Fruit fly (Drosophila melanogaster) whole organism, embryonic: Measurements from ENCODE around the gene Ns1.

Experiments used
- ATbp ChIP-seq: fragments of 200-800 bp; sonication (Bioruptor generic); optimal IDR thresholded peaks from 2 replicates; lab custom pipeline; 2017; ENCODE audit warnings: missing biosample characterization, mild to moderate bottlenecking, missing genetic modification characterization, missing genetic modification reagents
- Atf-2 ChIP-seq: fragments of 200-800 bp; sonication (Bioruptor generic); optimal IDR thresholded peaks from 2 replicates; lab custom pipeline; 2016; ENCODE audit warnings: missing biosample characterization, missing genetic modification characterization
- CG10274 ChIP-seq: fragments of 200-800 bp; sonication (Bioruptor generic); optimal IDR thresholded peaks from 3 replicates; lab custom pipeline; 2017; ENCODE audit warnings: missing biosample characterization, mild to moderate bottlenecking, missing genetic modification characterization
- CG10543 ChIP-seq: fragments of 200-800 bp; sonication (Bioruptor generic); optimal IDR thresholded peaks from 3 replicates; lab custom pipeline; 2017; ENCODE audit warnings: missing biosample characterization, mild to moderate bottlenecking, missing genetic modification characterization, moderate library complexity
- CG1233 ChIP-seq: fragments of 200-800 bp; sonication (Bioruptor generic); optimal IDR thresholded peaks from 4 replicates; lab custom pipeline; 2018; ENCODE audit warnings: missing biosample characterization, mild to moderate bottlenecking, missing genetic modification characterization
- CG15601 ChIP-seq: fragments of 200-800 bp; sonication (Bioruptor generic); optimal IDR thresholded peaks from 3 replicates; lab custom pipeline; 2019; ENCODE audit warnings: missing biosample characterization, mild to moderate bottlenecking, missing genetic modification characterization, moderate library complexity
- CG1603 ChIP-seq: fragments of 200-800 bp; sonication (Bioruptor generic); optimal IDR thresholded peaks from 2 replicates; lab custom pipeline; 2019; ENCODE audit warnings: missing biosample characterization, mild to moderate bottlenecking, missing genetic modification characterization, moderate library complexity
- CG17328 ChIP-seq: fragments of 200-800 bp; sonication (Bioruptor generic); IDR thresholded peaks from 2 replicates; pipeline ENCODE4 v1.3.6; 2022; ENCODE audit warnings: missing biosample characterization, missing genetic modification characterization
- CG2202 ChIP-seq: fragments of 200-800 bp; sonication (Bioruptor generic); optimal IDR thresholded peaks from 2 replicates; lab custom pipeline; 2018; ENCODE audit warnings: missing biosample characterization, mild to moderate bottlenecking, missing genetic modification characterization
- CG2889 ChIP-seq: fragments of 200-800 bp; sonication (Bioruptor generic); IDR thresholded peaks from 3 replicates; pipeline ENCODE4 v1.3.6; 2022; ENCODE audit warnings: missing biosample characterization, missing genetic modification characterization
- CG3065 ChIP-seq: fragments of 200-800 bp; sonication (Bioruptor generic); optimal IDR thresholded peaks from 2 replicates; lab custom pipeline; 2016; ENCODE audit warnings: missing biosample characterization, missing genetic modification characterization
- CG31365 ChIP-seq: fragments of 200-800 bp; sonication (Bioruptor generic); optimal IDR thresholded peaks from 2 replicates; lab custom pipeline; 2018; ENCODE audit warnings: missing biosample characterization, mild to moderate bottlenecking, missing genetic modification characterization
- CG32772 ChIP-seq: fragments of 200-800 bp; sonication (Bioruptor generic); IDR thresholded peaks from 2 replicates; pipeline ENCODE4 v1.3.6; 2022; ENCODE audit warnings: missing biosample characterization, missing genetic modification characterization
- CG34376 ChIP-seq: fragments of 200-800 bp; sonication (Bioruptor generic); optimal IDR thresholded peaks from 2 replicates; lab custom pipeline; 2018; ENCODE audit warnings: missing biosample characterization, mild to moderate bottlenecking, missing genetic modification characterization
- CG34422 ChIP-seq: fragments of 200-800 bp; sonication (Bioruptor generic); IDR thresholded peaks from 3 replicates; pipeline ENCODE4 v1.3.6; 2022; ENCODE audit warnings: missing biosample characterization, missing genetic modification characterization
- CG3995 ChIP-seq: fragments of 200-800 bp; sonication (Bioruptor generic); optimal IDR thresholded peaks from 3 replicates; lab custom pipeline; 2016; ENCODE audit warnings: missing biosample characterization, missing genetic modification characterization
- CG42726 ChIP-seq: fragments of 200-800 bp; sonication (Bioruptor generic); IDR thresholded peaks from 2 replicates; pipeline ENCODE4 v1.3.6; 2022; ENCODE audit warnings: missing biosample characterization, missing genetic modification characterization; ENCODE audit not compliant: partially characterized antibody
- CG6254 ChIP-seq: fragments of 200-800 bp; sonication (Bioruptor generic); optimal IDR thresholded peaks from 3 replicates; lab custom pipeline; 2017; ENCODE audit warnings: mild to moderate bottlenecking, missing biosample characterization, missing genetic modification reagents, missing genetic modification characterization
- CG8359 ChIP-seq: fragments of 200-800 bp; sonication (Bioruptor generic); optimal IDR thresholded peaks from 2 replicates; lab custom pipeline; 2017; ENCODE audit warnings: missing biosample characterization, mild to moderate bottlenecking, missing genetic modification characterization, borderline replicate concordance
- Camta ChIP-seq: fragments of 200-800 bp; sonication (Bioruptor generic); optimal IDR thresholded peaks from 2 replicates; lab custom pipeline; 2016; ENCODE audit warnings: missing biosample characterization, missing genetic modification characterization
- CkIIα-i1 ChIP-seq: fragments of 200-800 bp; sonication (Bioruptor generic); IDR thresholded peaks from 2 replicates; pipeline ENCODE4 v1.3.6; 2022; ENCODE audit warnings: missing biosample characterization, missing genetic modification characterization
- D ChIP-seq, 2 experiments: fragments of 200-800 bp in 1 of 2; fragments of >200 bp in 1 of 2; sonication (Bioruptor generic) in 1 of 2; optimal IDR thresholded peaks; 2 replicates in 1 of 2; 3 replicates in 1 of 2; lab custom pipeline; 2017; ENCODE audit warnings: mild to moderate bottlenecking in 1 of 2, missing biosample characterization in 1 of 2, missing genetic modification characterization in 1 of 2, missing genetic modification reagents in 1 of 2
- E2f1 ChIP-seq: fragments of 200-800 bp; sonication (Bioruptor generic); IDR thresholded peaks from 2 replicates; pipeline ENCODE4 v1.3.6; 2022; ENCODE audit warnings: missing biosample characterization, missing genetic modification characterization
- ERR ChIP-seq: fragments of 200-800 bp; sonication (Bioruptor generic); optimal IDR thresholded peaks from 2 replicates; lab custom pipeline; 2016; ENCODE audit warnings: missing biosample characterization, missing genetic modification characterization
- Fer1 ChIP-seq: fragments of 200-800 bp; sonication (Bioruptor generic); optimal IDR thresholded peaks from 2 replicates; lab custom pipeline; 2017; ENCODE audit warnings: missing biosample characterization, mild to moderate bottlenecking, missing genetic modification characterization
- MTF-1 ChIP-seq: fragments of 200-800 bp; sonication (Bioruptor generic); optimal IDR thresholded peaks from 2 replicates; lab custom pipeline; 2018; ENCODE audit warnings: missing biosample characterization, mild to moderate bottlenecking, missing genetic modification characterization, borderline replicate concordance
- Max ChIP-seq: fragments of 200-800 bp; sonication (Bioruptor generic); optimal IDR thresholded peaks from 2 replicates; lab custom pipeline; 2016; ENCODE audit warnings: missing biosample characterization, mild to moderate bottlenecking, missing genetic modification characterization
- Med ChIP-seq: fragments of 200-800 bp; sonication (Bioruptor generic); peaks from one replicate; lab custom pipeline; 2016; ENCODE audit warnings: missing biosample characterization, missing genetic modification characterization, mild to moderate bottlenecking, inconsistent platforms, moderate library complexity
- NfI ChIP-seq: fragments of 200-800 bp; sonication (Bioruptor generic); optimal IDR thresholded peaks from 3 replicates; lab custom pipeline; 2018; ENCODE audit warnings: missing biosample characterization, mild to moderate bottlenecking, missing genetic modification characterization, moderate library complexity
- Stat92E ChIP-seq, 3 experiments: fragments of >200 bp in 2 of 3; fragments of 200-800 bp in 1 of 3; sonication (Bioruptor generic) in 1 of 3; optimal IDR thresholded peaks; 2 replicates each; lab custom pipeline; 2017 to 2019; ENCODE audit warnings: missing biosample characterization in 3 of 3, missing genetic modification characterization in 3 of 3, mild to moderate bottlenecking in 1 of 3, moderate library complexity in 1 of 3
- Vsx1 ChIP-seq: fragments of 200-800 bp; sonication (Bioruptor generic); optimal IDR thresholded peaks from 2 replicates; lab custom pipeline; 2017; ENCODE audit warnings: missing biosample characterization, mild to moderate bottlenecking, missing genetic modification characterization, missing genetic modification reagents
- YL-1 ChIP-seq: fragments of 200-800 bp; sonication (Bioruptor generic); optimal IDR thresholded peaks from 3 replicates; lab custom pipeline; 2017; ENCODE audit warnings: missing biosample characterization, mild to moderate bottlenecking, missing genetic modification characterization
- ase ChIP-seq: fragments of 200-800 bp; sonication (Bioruptor generic); IDR thresholded peaks from 3 replicates; pipeline ENCODE4 v1.3.6; 2022; ENCODE audit warnings: missing biosample characterization, missing genetic modification characterization
- ci ChIP-seq: fragments of 200-800 bp; sonication (Bioruptor generic); IDR thresholded peaks from 3 replicates; pipeline ENCODE4 v1.3.6; 2022; ENCODE audit warnings: missing biosample characterization, missing genetic modification characterization
- dan ChIP-seq: fragments of 200-800 bp; sonication (Bioruptor generic); IDR thresholded peaks from 2 replicates; pipeline ENCODE4 v1.3.6; 2022; ENCODE audit warnings: missing biosample characterization, missing genetic modification characterization
- dm ChIP-seq: fragments of 200-800 bp; sonication (Bioruptor generic); optimal IDR thresholded peaks from 3 replicates; lab custom pipeline; 2016; ENCODE audit warnings: missing biosample characterization, missing genetic modification characterization
- emc ChIP-seq: fragments of 200-800 bp; sonication (Bioruptor generic); optimal IDR thresholded peaks from 2 replicates; lab custom pipeline; 2016; ENCODE audit warnings: missing biosample characterization, missing genetic modification characterization
- gcm2 ChIP-seq: fragments of 200-800 bp; sonication (Bioruptor generic); optimal IDR thresholded peaks from 2 replicates; lab custom pipeline; 2016; ENCODE audit warnings: missing biosample characterization, missing genetic modification characterization
- klu ChIP-seq: fragments of 200-800 bp; sonication (Bioruptor generic); IDR thresholded peaks from 2 replicates; pipeline ENCODE4 v1.3.6; 2022; ENCODE audit warnings: missing biosample characterization, missing genetic modification characterization
- pum ChIP-seq: fragments of 200-800 bp; sonication (Bioruptor generic); optimal IDR thresholded peaks from 2 replicates; lab custom pipeline; 2016; ENCODE audit warnings: missing biosample characterization, missing genetic modification characterization
- rib ChIP-seq: fragments of 200-800 bp; sonication (Bioruptor generic); IDR thresholded peaks from 2 replicates; pipeline ENCODE4 v1.3.6; 2022; ENCODE audit warnings: missing biosample characterization, missing genetic modification characterization
- ro ChIP-seq: fragments of 200-800 bp; sonication (Bioruptor generic); IDR thresholded peaks from 2 replicates; pipeline ENCODE4 v1.3.6; 2022; ENCODE audit warnings: missing biosample characterization, missing genetic modification characterization
- schlank ChIP-seq: fragments of 200-800 bp; sonication (Bioruptor generic); optimal IDR thresholded peaks from 2 replicates; lab custom pipeline; 2018; ENCODE audit warnings: missing biosample characterization, mild to moderate bottlenecking, missing genetic modification characterization
- sd ChIP-seq: fragments of 200-800 bp; sonication (Bioruptor generic); optimal IDR thresholded peaks from 3 replicates; lab custom pipeline; 2018; ENCODE audit warnings: missing biosample characterization, mild to moderate bottlenecking, missing genetic modification characterization, moderate library complexity
- sug ChIP-seq: fragments of 200-800 bp; optimal IDR thresholded peaks from 2 replicates; lab custom pipeline; 2019; ENCODE audit warnings: missing biosample characterization, mild to moderate bottlenecking, missing genetic modification characterization, moderate library complexity
- trh ChIP-seq: fragments of 200-800 bp; sonication (Bioruptor generic); optimal IDR thresholded peaks from 2 replicates; lab custom pipeline; 2016; ENCODE audit warnings: missing biosample characterization, missing genetic modification characterization
- wek ChIP-seq: fragments of 200-800 bp; sonication (Bioruptor generic); optimal IDR thresholded peaks from 3 replicates; lab custom pipeline; 2018; ENCODE audit warnings: missing biosample characterization, mild to moderate bottlenecking, missing genetic modification characterization, moderate library complexity
- zfh1 ChIP-seq: fragments of 200-800 bp; sonication (Bioruptor generic); IDR thresholded peaks from 3 replicates; pipeline ENCODE4 v1.3.6; 2022; ENCODE audit warnings: missing biosample characterization, missing genetic modification characterization

The Ns1 gene

dm6 chr3R:17078961-17079858 lies 6.7 kb upstream of the Ns1 start (continued):
- TF ChIP-seq Med = peak; percentile 87
- TF ChIP-seq CG3995 = no peak
- TF ChIP-seq zfh1 (GFP tag; lab: Robert Waterston, UW) = 0 out of 3 replicates have a peak, but pooled peaks have one; percentile 29
- peak; percentile 13 for TF ChIP-seq YL-1 (GFP tag; lab: Kevin White, UChicago)
- no peak for TF ChIP-seq CG31365
- TF ChIP-seq CG10274 (GFP tag; lab: Kevin White, UChicago) = no peak
- peak; percentile 57; the same call in 1 of the 3 replicates for TF ChIP-seq CG34422 (GFP tag; lab: Robert Waterston, UW)
- TF ChIP-seq E2f1 (GFP tag; lab: Robert Waterston, UW) = no peak
- TF ChIP-seq Camta = no peak
- TF ChIP-seq trh = no peak
- TF ChIP-seq Fer1 = no peak
- TF ChIP-seq CG32772 (GFP tag; lab: Robert Waterston, UW) = no peak
- TF ChIP-seq klu (GFP tag; lab: Robert Waterston, UW) = no peak
- TF ChIP-seq Atf-2 = no peak
- peak; percentile 73 for TF ChIP-seq wek (GFP tag; lab: Kevin White, UChicago)
- no peak for TF ChIP-seq CG2889 (GFP tag; lab: Robert Waterston, UW)
- peak; percentile 20 for TF ChIP-seq CG1603
- no peak for TF ChIP-seq NfI (GFP tag; lab: Kevin White, UChicago)
- peak; percentile 59 for TF ChIP-seq MTF-1
- no peak for TF ChIP-seq ro
- no peak for TF ChIP-seq Max
- peak; percentile 20 for TF ChIP-seq CG15601 (tag; lab: Kevin White, UChicago)
- TF ChIP-seq sug = peak; percentile 86
- TF ChIP-seq CG10543 = peak; percentile 32
- TF ChIP-seq CG3065 (GFP tag; lab: Kevin White, UChicago) = no peak
- no peak for TF ChIP-seq ERR (GFP tag; lab: Kevin White, UChicago)
- no peak for TF ChIP-seq ase
- TF ChIP-seq schlank (tag; lab: Kevin White, UChicago) = peak; percentile 25
- TF ChIP-seq dan (GFP tag; lab: Robert Waterston, UW) = no peak
- peak; percentile 27 for TF ChIP-seq sd (tag; lab: Kevin White, UChicago)
- peak; percentile 34 for TF ChIP-seq CG8359
- TF ChIP-seq CG34376 (GFP tag; lab: Kevin White, UChicago) = peak; percentile 41
- TF ChIP-seq gcm2 (GFP tag; lab: Kevin White, UChicago) = no peak
- TF ChIP-seq CkIIα-i1 = no peak
- TF ChIP-seq emc (GFP tag; lab: Kevin White, UChicago) = no peak
- TF ChIP-seq CG6254 = peak; percentile 29
- TF ChIP-seq CG42726 (GFP tag; lab: Robert Waterston, UW) = no peak
- TF ChIP-seq CG2202 (tag; lab: Kevin White, UChicago) = peak; percentile 39
- TF ChIP-seq ci = peak; percentile 55; the same call in 1 of the 3 replicates
- no peak for TF ChIP-seq Stat92E (GFP tag; optimal IDR thresholded peaks at IDR 0.05; lab: Kevin White, UChicago)
- peak; percentile 84 for TF ChIP-seq D (optimal IDR thresholded peaks at IDR 0.05; lab: Kevin White, UChicago)
- peak; percentile 11 for TF ChIP-seq D (GFP tag; optimal IDR thresholded peaks at IDR 0.05; lab: Kevin White, UChicago)
- TF ChIP-seq dm = no peak
- peak; percentile 30 for TF ChIP-seq ATbp
- no peak for TF ChIP-seq Vsx1
- TF ChIP-seq CG17328 (GFP tag; lab: Robert Waterston, UW) = 0 out of 2 replicates have a peak, but pooled peaks have one; percentile 32
- 0 out of 2 replicates have a peak, but pooled peaks have one; percentile 60 for TF ChIP-seq rib
- TF ChIP-seq CG1233 (GFP tag; lab: Kevin White, UChicago) = peak; percentile 20
- no peak for TF ChIP-seq pum (GFP tag; lab: Kevin White, UChicago)
